Fruit fly (Drosophila melanogaster) whole organism, embryonic: ENCODE results near the gene CG7530.
A peak's percentile ranks its signal among the peaks of the same experiment; 100 is the strongest.

Source experiments
- Abd-B ChIP-seq: fragments of 200-800 bp; sonication (Bioruptor generic); optimal IDR thresholded peaks from 2 replicates; lab custom pipeline; 2018; ENCODE audit warnings: missing biosample characterization, mild to moderate bottlenecking, missing genetic modification characterization, moderate library complexity
- BEAF-32 ChIP-seq: fragments of 200-800 bp; sonication (Bioruptor generic); optimal IDR thresholded peaks from 3 replicates; lab custom pipeline; 2017; ENCODE audit warnings: missing biosample characterization, missing genetic modification characterization, mild to moderate bottlenecking, moderate library complexity, missing genetic modification reagents
- Bteb2 ChIP-seq: fragments of 200-800 bp; sonication (Bioruptor generic); optimal IDR thresholded peaks from 2 replicates; lab custom pipeline; 2016; ENCODE audit warnings: missing biosample characterization, missing genetic modification characterization
- CG10147 ChIP-seq: fragments of 200-800 bp; sonication (Bioruptor generic); optimal IDR thresholded peaks from 2 replicates; lab custom pipeline; 2019; ENCODE audit warnings: missing biosample characterization, mild to moderate bottlenecking, missing genetic modification characterization, moderate library complexity
- CG10209 ChIP-seq: fragments of 200-800 bp; sonication (Bioruptor generic); optimal IDR thresholded peaks from 3 replicates; lab custom pipeline; 2017; ENCODE audit warnings: missing biosample characterization, mild to moderate bottlenecking, missing genetic modification characterization, missing genetic modification reagents
- CG1233 ChIP-seq: fragments of 200-800 bp; sonication (Bioruptor generic); optimal IDR thresholded peaks from 4 replicates; lab custom pipeline; 2018; ENCODE audit warnings: missing biosample characterization, mild to moderate bottlenecking, missing genetic modification characterization
- CG17186 ChIP-seq: fragments of 200-800 bp; sonication (Bioruptor generic); optimal IDR thresholded peaks from 3 replicates; lab custom pipeline; 2017; ENCODE audit warnings: missing biosample characterization, missing genetic modification reagents, missing genetic modification characterization
- CG17612 ChIP-seq: fragments of 200-800 bp; sonication (Bioruptor generic); IDR thresholded peaks from 2 replicates; pipeline ENCODE4 v1.3.6; 2022; ENCODE audit warnings: missing biosample characterization, missing genetic modification characterization
- CG18764 ChIP-seq: fragments of 200-800 bp; sonication (Bioruptor generic); optimal IDR thresholded peaks from 3 replicates; lab custom pipeline; 2016; ENCODE audit warnings: missing biosample characterization, missing genetic modification characterization
- CG2712 ChIP-seq: fragments of 200-800 bp; optimal IDR thresholded peaks from 3 replicates; lab custom pipeline; 2019; ENCODE audit warnings: missing biosample characterization, mild to moderate bottlenecking, missing genetic modification characterization, moderate library complexity
- CG30020 ChIP-seq: fragments of 200-800 bp; optimal IDR thresholded peaks from 2 replicates; lab custom pipeline; 2019; ENCODE audit warnings: missing biosample characterization, mild to moderate bottlenecking, missing genetic modification characterization, moderate library complexity
- CG30403 ChIP-seq: fragments of 200-800 bp; sonication (Bioruptor generic); optimal IDR thresholded peaks from 3 replicates; lab custom pipeline; 2016; ENCODE audit warnings: missing biosample characterization, missing genetic modification characterization
- CG30431 ChIP-seq: fragments of 200-800 bp; sonication (Bioruptor generic); optimal IDR thresholded peaks from 2 replicates; lab custom pipeline; 2017; ENCODE audit warnings: missing biosample characterization, missing genetic modification characterization
- CG32532 ChIP-seq: fragments of 200-800 bp; sonication (Bioruptor generic); IDR thresholded peaks from 2 replicates; pipeline ENCODE4 v1.3.6; 2022; ENCODE audit warnings: missing biosample characterization, missing genetic modification characterization
- CG33213 ChIP-seq: fragments of 200-800 bp; sonication (Bioruptor generic); optimal IDR thresholded peaks from 3 replicates; lab custom pipeline; 2016; ENCODE audit warnings: missing biosample characterization, missing genetic modification characterization
- CG4617 ChIP-seq: fragments of 200-800 bp; sonication (Bioruptor generic); optimal IDR thresholded peaks from 3 replicates; lab custom pipeline; 2016; ENCODE audit warnings: missing biosample characterization, missing genetic modification characterization, borderline replicate concordance
- CG7357 ChIP-seq: fragments of 200-800 bp; sonication (Bioruptor generic); IDR thresholded peaks from 3 replicates; pipeline ENCODE4 v1.3.6; 2022; ENCODE audit warnings: missing biosample characterization, missing genetic modification characterization
- CG7372 ChIP-seq: fragments of 200-800 bp; sonication (Bioruptor generic); IDR thresholded peaks from 2 replicates; pipeline ENCODE4 v1.3.6; 2022; ENCODE audit warnings: missing biosample characterization, missing genetic modification characterization
- CG9932 ChIP-seq: fragments of 200-800 bp; sonication (Bioruptor generic); IDR thresholded peaks from 2 replicates; pipeline ENCODE4 v1.3.6; 2022; ENCODE audit warnings: missing biosample characterization, missing genetic modification characterization
- Dek ChIP-seq: fragments of 200-800 bp; sonication (Bioruptor generic); optimal IDR thresholded peaks from 3 replicates; lab custom pipeline; 2019; ENCODE audit warnings: missing biosample characterization, mild to moderate bottlenecking, missing genetic modification characterization, moderate library complexity
- Dip3 ChIP-seq: fragments of 200-800 bp; sonication (Bioruptor generic); optimal IDR thresholded peaks from 3 replicates; lab custom pipeline; 2016; ENCODE audit warnings: missing biosample characterization, missing genetic modification characterization
- Doc3 ChIP-seq: fragments of 200-800 bp; sonication (Bioruptor generic); IDR thresholded peaks from 3 replicates; pipeline ENCODE4 v1.3.6; 2022; ENCODE audit warnings: missing biosample characterization, missing genetic modification characterization; ENCODE audit not compliant: partially characterized antibody
- Eip74EF ChIP-seq, 2 experiments: fragments of 200-800 bp in 1 of 2; fragments of >200 bp in 1 of 2; sonication (Bioruptor generic) in 1 of 2; optimal IDR thresholded peaks; 2 replicates each; lab custom pipeline; 2017 to 2019; ENCODE audit warnings: missing biosample characterization in 2 of 2, missing genetic modification characterization in 2 of 2, mild to moderate bottlenecking in 1 of 2, moderate library complexity in 1 of 2
- Ets97D ChIP-seq: fragments of 200-800 bp; sonication (Bioruptor generic); optimal IDR thresholded peaks from 3 replicates; lab custom pipeline; 2016; ENCODE audit warnings: missing biosample characterization, missing genetic modification characterization
- Hr3 ChIP-seq: fragments of 200-800 bp; sonication (Bioruptor generic); optimal IDR thresholded peaks from 3 replicates; lab custom pipeline; 2016; ENCODE audit warnings: missing biosample characterization, missing genetic modification characterization
- MESR4 ChIP-seq: fragments of 200-800 bp; sonication (Bioruptor generic); optimal IDR thresholded peaks from 2 replicates; lab custom pipeline; 2018; ENCODE audit warnings: missing biosample characterization, mild to moderate bottlenecking, missing genetic modification characterization, moderate library complexity
- Nf-YC ChIP-seq: fragments of 200-800 bp; optimal IDR thresholded peaks from 3 replicates; lab custom pipeline; 2019; ENCODE audit warnings: missing biosample characterization, mild to moderate bottlenecking, missing genetic modification characterization, moderate library complexity
- PHDP ChIP-seq: fragments of 200-800 bp; sonication (Bioruptor generic); optimal IDR thresholded peaks from 3 replicates; lab custom pipeline; 2018; ENCODE audit warnings: missing biosample characterization, mild to moderate bottlenecking, missing genetic modification characterization, moderate library complexity
- Six4 ChIP-seq: fragments of 200-800 bp; sonication (Bioruptor generic); optimal IDR thresholded peaks from 2 replicates; lab custom pipeline; 2016; ENCODE audit warnings: missing biosample characterization, missing genetic modification characterization
- Sry-δ ChIP-seq: fragments of 200-800 bp; sonication (Bioruptor generic); optimal IDR thresholded peaks from 2 replicates; lab custom pipeline; 2016; ENCODE audit warnings: missing biosample characterization, missing genetic modification characterization
- ase ChIP-seq: fragments of 200-800 bp; sonication (Bioruptor generic); IDR thresholded peaks from 3 replicates; pipeline ENCODE4 v1.3.6; 2022; ENCODE audit warnings: missing biosample characterization, missing genetic modification characterization
- bab2 ChIP-seq: fragments of 200-800 bp; sonication (Bioruptor generic); optimal IDR thresholded peaks from 2 replicates; lab custom pipeline; 2016; ENCODE audit warnings: missing biosample characterization, missing genetic modification characterization
- cato ChIP-seq: fragments of 200-800 bp; sonication (Bioruptor generic); optimal IDR thresholded peaks from 2 replicates; lab custom pipeline; 2016; ENCODE audit warnings: missing biosample characterization, missing genetic modification characterization, borderline replicate concordance
- chn ChIP-seq: fragments of 200-800 bp; sonication (Bioruptor generic); optimal IDR thresholded peaks from 2 replicates; lab custom pipeline; 2016; ENCODE audit warnings: missing biosample characterization, missing genetic modification characterization
- cwo ChIP-seq: fragments of 200-800 bp; sonication (Bioruptor generic); optimal IDR thresholded peaks from 3 replicates; lab custom pipeline; 2017; ENCODE audit warnings: missing biosample characterization, missing genetic modification characterization, mild to moderate bottlenecking, moderate library complexity, missing genetic modification reagents
- dan ChIP-seq: fragments of 200-800 bp; sonication (Bioruptor generic); IDR thresholded peaks from 2 replicates; pipeline ENCODE4 v1.3.6; 2022; ENCODE audit warnings: missing biosample characterization, missing genetic modification characterization
- dm ChIP-seq: fragments of 200-800 bp; sonication (Bioruptor generic); optimal IDR thresholded peaks from 3 replicates; lab custom pipeline; 2016; ENCODE audit warnings: missing biosample characterization, missing genetic modification characterization
- en ChIP-seq: fragments of 200-800 bp; sonication (Bioruptor generic); optimal IDR thresholded peaks from 2 replicates; lab custom pipeline; 2016; ENCODE audit warnings: missing biosample characterization, missing genetic modification characterization
- grn ChIP-seq: fragments of 200-800 bp; sonication (Bioruptor generic); optimal IDR thresholded peaks from 3 replicates; lab custom pipeline; 2017; ENCODE audit warnings: missing biosample characterization, missing genetic modification characterization
- h ChIP-seq: fragments of >200 bp; optimal IDR thresholded peaks from 2 replicates; lab custom pipeline; 2017
- kni ChIP-seq: fragments of 200-800 bp; sonication (Bioruptor generic); optimal IDR thresholded peaks from 3 replicates; lab custom pipeline; 2017; ENCODE audit warnings: mild to moderate bottlenecking, missing biosample characterization, missing genetic modification reagents, missing genetic modification characterization
- mam ChIP-seq: fragments of 200-800 bp; sonication (Bioruptor generic); optimal IDR thresholded peaks from 3 replicates; lab custom pipeline; 2016; ENCODE audit warnings: missing biosample characterization, missing genetic modification characterization
- nau ChIP-seq: fragments of 200-800 bp; sonication (Bioruptor generic); optimal IDR thresholded peaks from 3 replicates; lab custom pipeline; 2017; ENCODE audit warnings: missing biosample characterization, mild to moderate bottlenecking, missing genetic modification characterization, missing genetic modification reagents
- nerfin-1 ChIP-seq: fragments of 200-800 bp; sonication (Bioruptor generic); optimal IDR thresholded peaks from 3 replicates; lab custom pipeline; 2019; ENCODE audit warnings: missing biosample characterization, mild to moderate bottlenecking, missing genetic modification characterization, moderate library complexity
- org-1 ChIP-seq: fragments of 200-800 bp; sonication (Bioruptor generic); optimal IDR thresholded peaks from 2 replicates; lab custom pipeline; 2017; ENCODE audit warnings: missing biosample characterization, missing genetic modification characterization
- pb ChIP-seq: fragments of 200-800 bp; sonication (Bioruptor generic); optimal IDR thresholded peaks from 3 replicates; lab custom pipeline; 2016; ENCODE audit warnings: missing biosample characterization, missing genetic modification characterization
- scrt ChIP-seq: fragments of 200-800 bp; sonication (Bioruptor generic); optimal IDR thresholded peaks from 2 replicates; lab custom pipeline; 2018; ENCODE audit warnings: missing biosample characterization, mild to moderate bottlenecking, missing genetic modification characterization, moderate library complexity
- slbo ChIP-seq: fragments of 200-800 bp; sonication (Bioruptor generic); IDR thresholded peaks from 2 replicates; pipeline ENCODE4 v1.3.6; 2022; ENCODE audit warnings: missing biosample characterization, missing genetic modification characterization
- stwl ChIP-seq: fragments of 200-800 bp; sonication (Bioruptor generic); optimal IDR thresholded peaks from 3 replicates; lab custom pipeline; 2018; ENCODE audit warnings: missing biosample characterization, mild to moderate bottlenecking, missing genetic modification characterization, moderate library complexity

Gene CG7530

DNA sequence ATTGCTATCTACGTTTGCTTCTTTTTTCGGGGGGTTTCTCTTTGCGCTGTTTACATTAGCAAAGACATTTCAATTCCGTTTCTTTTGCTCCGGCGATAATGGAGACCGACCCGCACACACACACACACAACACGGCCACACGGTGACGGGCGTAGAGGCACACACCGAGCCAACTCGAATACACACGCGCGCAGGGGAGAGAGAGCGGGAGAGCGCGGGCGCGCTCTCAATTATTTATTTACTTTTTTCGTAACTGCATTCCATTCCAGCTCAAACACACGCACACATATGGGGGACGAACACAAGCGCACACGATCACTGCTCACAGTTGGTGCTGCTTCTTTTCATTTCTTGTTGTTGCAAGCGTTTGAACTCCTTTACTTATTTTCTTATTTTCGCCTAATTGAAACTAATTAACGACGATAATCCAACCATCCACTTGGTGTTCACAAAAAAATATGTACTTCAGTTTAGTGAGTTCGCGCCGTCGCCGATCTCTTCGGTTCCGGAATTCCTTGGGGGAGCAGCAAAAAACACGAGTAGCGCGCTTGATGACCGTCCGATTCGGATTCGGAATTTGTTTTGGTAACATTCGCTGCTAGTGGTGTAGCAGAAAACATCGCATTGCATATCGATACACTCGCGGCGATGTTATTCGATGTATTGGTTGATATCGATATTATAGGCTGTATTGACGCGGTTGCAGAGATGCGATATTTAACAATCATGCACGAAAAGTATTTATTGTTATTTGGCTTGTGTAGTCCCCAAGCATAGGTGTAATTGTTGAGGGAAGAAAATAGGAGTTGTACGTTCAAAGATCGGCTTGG is 7.4 kb downstream of the CG7530 start, which contains the start of gene kibra (continued):
- TF ChIP-seq slbo (GFP tag; lab: Robert Waterston, UW), result no peak
- peak; percentile 22 for TF ChIP-seq scrt
- peak; percentile 30 for TF ChIP-seq MESR4 (GFP tag; lab: Kevin White, UChicago)
- TF ChIP-seq Doc3 (GFP tag; lab: Robert Waterston, UW), result no peak
- TF ChIP-seq Dip3 (GFP tag; lab: Kevin White, UChicago), result peak; percentile 67
- peak; percentile 26 for TF ChIP-seq dm (GFP tag; lab: Kevin White, UChicago)
- peak; percentile 83 for TF ChIP-seq Ets97D (GFP tag; lab: Kevin White, UChicago)
- peak; percentile 46 for TF ChIP-seq Dek
- TF ChIP-seq CG9932, result no peak
- TF ChIP-seq BEAF-32 (GFP tag; lab: Kevin White, UChicago), result peak; percentile 100
- TF ChIP-seq Sry-δ (GFP tag; lab: Kevin White, UChicago), result peak; percentile 99
- TF ChIP-seq CG17186, result peak; percentile 78
- TF ChIP-seq CG4617 (GFP tag; lab: Kevin White, UChicago), result peak; percentile 18
- peak; percentile 53 for TF ChIP-seq Nf-YC (tag; lab: Kevin White, UChicago)
- peak; percentile 33 for TF ChIP-seq PHDP (tag; lab: Kevin White, UChicago)
- peak; percentile 32 for TF ChIP-seq Hr3 (GFP tag; lab: Kevin White, UChicago)
- peak; percentile 60 for TF ChIP-seq Bteb2 (GFP tag; lab: Kevin White, UChicago)
- peak; percentile 76 for TF ChIP-seq stwl (tag; lab: Kevin White, UChicago)
- no peak for TF ChIP-seq CG17612 (GFP tag; lab: Robert Waterston, UW)
- peak; percentile 72 for TF ChIP-seq CG18764 (GFP tag; lab: Kevin White, UChicago)
- TF ChIP-seq CG30431 (GFP tag; lab: Kevin White, UChicago), result no peak
- TF ChIP-seq grn, result peak; percentile 7
- TF ChIP-seq CG7357 (GFP tag; lab: Robert Waterston, UW), result peak; percentile 98
- TF ChIP-seq ase (GFP tag; lab: Robert Waterston, UW), result no peak
- TF ChIP-seq org-1 (GFP tag; lab: Kevin White, UChicago), result peak; percentile 37
- TF ChIP-seq CG32532 (GFP tag; lab: Robert Waterston, UW), result no peak
- TF ChIP-seq Abd-B (GFP tag; lab: Kevin White, UChicago), result no peak
- TF ChIP-seq mam (GFP tag; lab: Kevin White, UChicago), result peak; percentile 83
- TF ChIP-seq CG2712, result peak; percentile 73
- peak; percentile 60 to 71 for TF ChIP-seq Eip74EF (GFP tag; optimal IDR thresholded peaks at IDR 0.05; lab: Kevin White, UChicago)
- peak; percentile 94 for TF ChIP-seq CG33213 (GFP tag; lab: Kevin White, UChicago)
- TF ChIP-seq CG10147, result peak; percentile 69
- peak; percentile 88 for TF ChIP-seq CG30020
- no peak for TF ChIP-seq h (lab: Kevin White, UChicago)
- peak; percentile 75 for TF ChIP-seq nerfin-1 (tag; lab: Kevin White, UChicago)
- peak; percentile 59 for TF ChIP-seq chn (GFP tag; lab: Kevin White, UChicago)
- peak; percentile 61 for TF ChIP-seq Six4 (GFP tag; lab: Kevin White, UChicago)
- peak; percentile 56 for TF ChIP-seq nau (GFP tag; lab: Kevin White, UChicago)
- peak; percentile 75 for TF ChIP-seq pb (GFP tag; lab: Kevin White, UChicago)
- peak; percentile 72 for TF ChIP-seq bab2 (GFP tag; lab: Kevin White, UChicago)
- TF ChIP-seq CG7372 (GFP tag; lab: Robert Waterston, UW), result no peak
- TF ChIP-seq dan (GFP tag; lab: Robert Waterston, UW), result no peak
- TF ChIP-seq kni, result peak; percentile 96
- TF ChIP-seq cwo (GFP tag; lab: Kevin White, UChicago), result peak; percentile 9
- TF ChIP-seq cato (GFP tag; lab: Kevin White, UChicago), result peak; percentile 36
- TF ChIP-seq CG10209 (GFP tag; lab: Kevin White, UChicago), result peak; percentile 50
- TF ChIP-seq en (GFP tag; lab: Kevin White, UChicago), result no peak
- TF ChIP-seq CG1233, result peak; percentile 56
- TF ChIP-seq CG30403, result peak; percentile 75
